Fruit fly (Drosophila melanogaster) whole organism, embryonic: ENCODE data around the gene CG15024.

Source experiments
- Antp ChIP-seq: fragments of 200-800 bp; sonication (Bioruptor generic); optimal IDR thresholded peaks from 3 replicates; lab custom pipeline; 2016; ENCODE audit warnings: missing biosample characterization, missing genetic modification characterization
- Atf-2 ChIP-seq: fragments of 200-800 bp; sonication (Bioruptor generic); optimal IDR thresholded peaks from 2 replicates; lab custom pipeline; 2016; ENCODE audit warnings: missing biosample characterization, missing genetic modification characterization
- CG1024 ChIP-seq: fragments of 200-800 bp; sonication (Bioruptor generic); IDR thresholded peaks from 2 replicates; pipeline ENCODE4 v1.3.6; 2022; ENCODE audit warnings: missing biosample characterization, missing genetic modification characterization
- CG10267 ChIP-seq: fragments of 200-800 bp; sonication (Bioruptor generic); optimal IDR thresholded peaks from 2 replicates; lab custom pipeline; 2018; ENCODE audit warnings: missing biosample characterization, mild to moderate bottlenecking, missing genetic modification characterization, moderate library complexity
- CG10565 ChIP-seq: fragments of 200-800 bp; sonication (Bioruptor generic); optimal IDR thresholded peaks from 3 replicates; lab custom pipeline; 2016; ENCODE audit warnings: missing biosample characterization, mild to moderate bottlenecking, missing genetic modification characterization
- CG11247 ChIP-seq: fragments of 200-800 bp; sonication (Bioruptor generic); IDR thresholded peaks from 2 replicates; pipeline ENCODE4 v1.3.6; 2022; ENCODE audit warnings: missing biosample characterization, missing genetic modification characterization
- CG12071 ChIP-seq: fragments of 200-800 bp; sonication (Bioruptor generic); optimal IDR thresholded peaks from 3 replicates; lab custom pipeline; 2018; ENCODE audit warnings: missing biosample characterization, mild to moderate bottlenecking, missing genetic modification characterization
- CG12299 ChIP-seq: fragments of 200-800 bp; sonication (Bioruptor generic); optimal IDR thresholded peaks from 2 replicates; lab custom pipeline; 2018; ENCODE audit warnings: missing biosample characterization, mild to moderate bottlenecking, missing genetic modification characterization
- CG1529 ChIP-seq: fragments of 200-800 bp; sonication (Bioruptor generic); optimal IDR thresholded peaks from 3 replicates; lab custom pipeline; 2018; ENCODE audit warnings: missing biosample characterization, missing genetic modification characterization
- CG17361 ChIP-seq: fragments of 200-800 bp; sonication (Bioruptor generic); IDR thresholded peaks from 3 replicates; pipeline ENCODE4 v1.3.6; 2022; ENCODE audit warnings: missing biosample characterization, missing genetic modification characterization
- CG2120 ChIP-seq: fragments of 200-800 bp; sonication (Bioruptor generic); optimal IDR thresholded peaks from 3 replicates; lab custom pipeline; 2016; ENCODE audit warnings: missing biosample characterization, missing genetic modification characterization
- CG2129 ChIP-seq: fragments of 200-800 bp; sonication (Bioruptor generic); IDR thresholded peaks from 2 replicates; pipeline ENCODE4 v1.3.6; 2022; ENCODE audit warnings: missing biosample characterization, missing genetic modification characterization; ENCODE audit not compliant: partially characterized antibody
- CG3065 ChIP-seq: fragments of 200-800 bp; sonication (Bioruptor generic); optimal IDR thresholded peaks from 2 replicates; lab custom pipeline; 2016; ENCODE audit warnings: missing biosample characterization, missing genetic modification characterization
- CG33557 ChIP-seq: fragments of 200-800 bp; sonication (Bioruptor generic); optimal IDR thresholded peaks from 2 replicates; lab custom pipeline; 2019; ENCODE audit warnings: missing biosample characterization, mild to moderate bottlenecking, missing genetic modification characterization, moderate library complexity
- CG3838 ChIP-seq: fragments of 200-800 bp; sonication (Bioruptor generic); optimal IDR thresholded peaks from 3 replicates; lab custom pipeline; 2016; ENCODE audit warnings: missing biosample characterization, missing genetic modification characterization
- CG43689 ChIP-seq: fragments of 200-800 bp; sonication (Bioruptor generic); IDR thresholded peaks from 2 replicates; pipeline ENCODE4 v1.3.6; 2022; ENCODE audit warnings: missing biosample characterization, missing genetic modification characterization
- CG6254 ChIP-seq: fragments of 200-800 bp; sonication (Bioruptor generic); optimal IDR thresholded peaks from 3 replicates; lab custom pipeline; 2017; ENCODE audit warnings: mild to moderate bottlenecking, missing biosample characterization, missing genetic modification reagents, missing genetic modification characterization
- CG6689 ChIP-seq: fragments of 200-800 bp; sonication (Bioruptor generic); IDR thresholded peaks from 2 replicates; pipeline ENCODE4 v1.3.6; 2022; ENCODE audit warnings: missing biosample characterization, missing genetic modification characterization
- CG8281 ChIP-seq: fragments of 200-800 bp; sonication (Bioruptor generic); optimal IDR thresholded peaks from 2 replicates; lab custom pipeline; 2018; ENCODE audit warnings: missing biosample characterization, mild to moderate bottlenecking, missing genetic modification characterization, moderate library complexity
- CG8359 ChIP-seq: fragments of 200-800 bp; sonication (Bioruptor generic); optimal IDR thresholded peaks from 2 replicates; lab custom pipeline; 2017; ENCODE audit warnings: missing biosample characterization, mild to moderate bottlenecking, missing genetic modification characterization, borderline replicate concordance
- Drgx ChIP-seq: fragments of 200-800 bp; sonication (Bioruptor generic); IDR thresholded peaks from 2 replicates; pipeline ENCODE4 v1.3.6; 2022; ENCODE audit warnings: missing biosample characterization, missing genetic modification characterization
- Elba2 ChIP-seq: fragments of 200-800 bp; sonication (Bioruptor generic); optimal IDR thresholded peaks from 3 replicates; lab custom pipeline; 2016; ENCODE audit warnings: missing biosample characterization, missing genetic modification characterization
- Fer1 ChIP-seq: fragments of 200-800 bp; sonication (Bioruptor generic); optimal IDR thresholded peaks from 2 replicates; lab custom pipeline; 2017; ENCODE audit warnings: missing biosample characterization, mild to moderate bottlenecking, missing genetic modification characterization
- GATAe ChIP-seq: fragments of 200-800 bp; sonication (Bioruptor generic); conservative IDR thresholded peaks from 2 replicates; pipeline ENCODE4 v1.3.6; 2022; ENCODE audit warnings: missing biosample characterization, missing genetic modification characterization
- Kr ChIP-seq: fragments of 200-800 bp; sonication (Bioruptor generic); optimal IDR thresholded peaks from 2 replicates; lab custom pipeline; 2017; ENCODE audit warnings: missing biosample characterization, mild to moderate bottlenecking, missing genetic modification characterization
- Mes4 ChIP-seq: fragments of 200-800 bp; sonication (Bioruptor generic); optimal IDR thresholded peaks from 2 replicates; lab custom pipeline; 2016; ENCODE audit warnings: missing biosample characterization, missing genetic modification characterization
- Opbp ChIP-seq: fragments of 200-800 bp; sonication (Bioruptor generic); IDR thresholded peaks from 3 replicates; pipeline ENCODE4 v1.3.6; 2022; ENCODE audit warnings: missing biosample characterization, missing genetic modification characterization; ENCODE audit not compliant: partially characterized antibody
- Sox100B ChIP-seq: fragments of 200-800 bp; sonication (Bioruptor generic); optimal IDR thresholded peaks from 3 replicates; lab custom pipeline; 2018; ENCODE audit warnings: missing biosample characterization, mild to moderate bottlenecking, missing genetic modification characterization
- Trl ChIP-seq, 3 experiments: fragments of >200 bp in 2 of 3; fragments of 200-800 bp in 1 of 3; sonication (Bioruptor generic) in 1 of 3; optimal IDR thresholded peaks; 2 replicates in 1 of 3; 3 replicates in 2 of 3; lab custom pipeline; 2016 to 2017; ENCODE audit warnings: missing biosample characterization in 1 of 3, missing genetic modification characterization in 1 of 3
- chinmo ChIP-seq: fragments of 200-800 bp; sonication (Bioruptor generic); IDR thresholded peaks from 4 replicates; pipeline ENCODE4 v1.3.6; 2022; ENCODE audit warnings: missing biosample characterization, missing genetic modification characterization; ENCODE audit not compliant: partially characterized antibody
- ci ChIP-seq: fragments of 200-800 bp; sonication (Bioruptor generic); IDR thresholded peaks from 3 replicates; pipeline ENCODE4 v1.3.6; 2022; ENCODE audit warnings: missing biosample characterization, missing genetic modification characterization
- eyg ChIP-seq: fragments of 200-800 bp; sonication (Bioruptor generic); optimal IDR thresholded peaks from 3 replicates; lab custom pipeline; 2016; ENCODE audit warnings: missing biosample characterization, missing genetic modification characterization
- fu2 ChIP-seq: fragments of 200-800 bp; sonication (Bioruptor generic); optimal IDR thresholded peaks from 2 replicates; lab custom pipeline; 2016; ENCODE audit warnings: missing biosample characterization, missing genetic modification characterization
- gem ChIP-seq: fragments of 200-800 bp; sonication (Bioruptor generic); optimal IDR thresholded peaks from 2 replicates; lab custom pipeline; 2019; ENCODE audit warnings: missing biosample characterization, mild to moderate bottlenecking, missing genetic modification characterization, moderate library complexity
- gfzf ChIP-seq: fragments of 200-800 bp; sonication (Bioruptor generic); optimal IDR thresholded peaks from 2 replicates; lab custom pipeline; 2016; ENCODE audit warnings: missing biosample characterization, mild to moderate bottlenecking, missing genetic modification characterization, moderate library complexity
- inv ChIP-seq: fragments of 200-800 bp; sonication (Bioruptor generic); IDR thresholded peaks from 2 replicates; pipeline ENCODE4 v1.3.6; 2022; ENCODE audit warnings: missing biosample characterization, missing genetic modification characterization; ENCODE audit not compliant: partially characterized antibody
- ken ChIP-seq: fragments of 200-800 bp; sonication (Bioruptor generic); IDR thresholded peaks from 3 replicates; pipeline ENCODE4 v1.3.6; 2022; ENCODE audit warnings: missing biosample characterization, missing genetic modification characterization
- pum ChIP-seq: fragments of 200-800 bp; sonication (Bioruptor generic); optimal IDR thresholded peaks from 2 replicates; lab custom pipeline; 2016; ENCODE audit warnings: missing biosample characterization, missing genetic modification characterization
- slbo ChIP-seq: fragments of 200-800 bp; sonication (Bioruptor generic); IDR thresholded peaks from 2 replicates; pipeline ENCODE4 v1.3.6; 2022; ENCODE audit warnings: missing biosample characterization, missing genetic modification characterization
- sug ChIP-seq: fragments of 200-800 bp; optimal IDR thresholded peaks from 2 replicates; lab custom pipeline; 2019; ENCODE audit warnings: missing biosample characterization, mild to moderate bottlenecking, missing genetic modification characterization, moderate library complexity

The CG15024 gene

dm6 chr3L:4474946-4475470 lies 11.4 kb upstream of the CG15024 start (continued):
- TF ChIP-seq CG2120 (GFP tag; lab: Kevin White, UChicago) (peak; percentile 16), CG8281 (tag; lab: Kevin White, UChicago) (peak; percentile 63), CG8359 (GFP tag; lab: Kevin White, UChicago) (peak; percentile 81), gem (no peak), CG11247 (GFP tag; lab: Robert Waterston, UW) (peak; percentile 62), CG6689 (GFP tag; lab: Robert Waterston, UW) (peak; percentile 12; the same call in 1 of the 2 replicates), Sox100B (GFP tag; lab: Kevin White, UChicago) (peak; percentile 84), gfzf (no peak), slbo (GFP tag; lab: Robert Waterston, UW) (no peak), Opbp (GFP tag; lab: Robert Waterston, UW) (no peak), Drgx (no peak; the same call in 1 of the 2 replicates), CG3065 (GFP tag; lab: Kevin White, UChicago) (peak; percentile 39), Kr (GFP tag; lab: Kevin White, UChicago) (no peak), ken (GFP tag; lab: Robert Waterston, UW) (peak; percentile 27; the same call in 1 of the 3 replicates), CG12299 (peak; percentile 76), inv (no peak), CG6254 (GFP tag; lab: Kevin White, UChicago) (peak; percentile 83), GATAe (GFP tag; lab: Robert Waterston, UW) (no peak), CG2129 (GFP tag; lab: Robert Waterston, UW) (no peak), CG12071 (GFP tag; lab: Kevin White, UChicago) (peak; percentile 97), CG10565 (no peak)

- no peak for TF ChIP-seq CG10267 (tag; lab: Kevin White, UChicago)
- TF ChIP-seq CG33557: no peak
- TF ChIP-seq CG43689 (GFP tag; lab: Robert Waterston, UW): no peak
- no peak for TF ChIP-seq fu2 (GFP tag; lab: Kevin White, UChicago)
- TF ChIP-seq CG10565: no peak
- TF ChIP-seq CG1024 (GFP tag; lab: Robert Waterston, UW): no peak
- TF ChIP-seq eyg (GFP tag; lab: Kevin White, UChicago): no peak
- TF ChIP-seq chinmo (GFP tag; lab: Robert Waterston, UW): no peak
- TF ChIP-seq Atf-2 (GFP tag; lab: Kevin White, UChicago): no peak
- TF ChIP-seq sug (tag; lab: Kevin White, UChicago): no peak
- no peak for TF ChIP-seq CG17361 (GFP tag; lab: Robert Waterston, UW)
- TF ChIP-seq CG3838 (GFP tag; lab: Kevin White, UChicago): no peak
- TF ChIP-seq Antp (GFP tag; lab: Kevin White, UChicago): no peak
- no peak for TF ChIP-seq Fer1 (GFP tag; lab: Kevin White, UChicago)
- no peak for TF ChIP-seq ci (GFP tag; lab: Robert Waterston, UW)
- TF ChIP-seq CG1529: no peak
- no peak for TF ChIP-seq Trl (optimal IDR thresholded peaks at IDR 0.05; lab: Kevin White, UChicago)
- no peak for TF ChIP-seq Trl (GFP tag; optimal IDR thresholded peaks at IDR 0.05; lab: Kevin White, UChicago)
- no peak for TF ChIP-seq Mes4
- TF ChIP-seq pum (GFP tag; lab: Kevin White, UChicago): no peak
- no peak for TF ChIP-seq Elba2 (GFP tag; lab: Kevin White, UChicago)
Measured at dm6 chr3L:4472768-4473167, 9.1 kb upstream of the CG15024 start, which contains the start of gene CG11349. TSS of gene CG11349 (plus strand) at chr3L:4473068.
